Fruit fly (Drosophila melanogaster) whole organism, embryonic: Measurements from ENCODE around the gene TotX.

ENCODE experiments used
- BEAF-32 ChIP-seq: fragments of 200-800 bp; sonication (Bioruptor generic); optimal IDR thresholded peaks from 3 replicates; lab custom pipeline; 2017; ENCODE audit warnings: missing biosample characterization, missing genetic modification characterization, mild to moderate bottlenecking, moderate library complexity, missing genetic modification reagents
- CG10543 ChIP-seq: fragments of 200-800 bp; sonication (Bioruptor generic); optimal IDR thresholded peaks from 3 replicates; lab custom pipeline; 2017; ENCODE audit warnings: missing biosample characterization, mild to moderate bottlenecking, missing genetic modification characterization, moderate library complexity
- CG11085 ChIP-seq: fragments of 200-800 bp; sonication (Bioruptor generic); IDR thresholded peaks from 2 replicates; pipeline ENCODE4 v1.3.6; 2022; ENCODE audit warnings: missing biosample characterization, missing genetic modification characterization
- CG11456 ChIP-seq: fragments of 200-800 bp; sonication (Bioruptor generic); IDR thresholded peaks from 3 replicates; pipeline ENCODE4 v1.3.6; 2022; ENCODE audit warnings: missing biosample characterization, missing genetic modification characterization
- CG13894 ChIP-seq: fragments of 200-800 bp; sonication (Bioruptor generic); optimal IDR thresholded peaks from 3 replicates; lab custom pipeline; 2018; ENCODE audit warnings: missing biosample characterization, mild to moderate bottlenecking, missing genetic modification characterization, moderate library complexity
- CG1529 ChIP-seq: fragments of 200-800 bp; sonication (Bioruptor generic); optimal IDR thresholded peaks from 3 replicates; lab custom pipeline; 2018; ENCODE audit warnings: missing biosample characterization, missing genetic modification characterization
- CG17568 ChIP-seq: fragments of 200-800 bp; sonication (Bioruptor generic); optimal IDR thresholded peaks from 2 replicates; lab custom pipeline; 2018; ENCODE audit warnings: missing biosample characterization, mild to moderate bottlenecking, missing genetic modification characterization, moderate library complexity
- CG1792 ChIP-seq: fragments of 200-800 bp; sonication (Bioruptor generic); optimal IDR thresholded peaks from 2 replicates; lab custom pipeline; 2016; ENCODE audit warnings: missing biosample characterization, missing genetic modification characterization
- CG18599 ChIP-seq: fragments of 200-800 bp; sonication (Bioruptor generic); optimal IDR thresholded peaks from 3 replicates; lab custom pipeline; 2017; ENCODE audit warnings: missing biosample characterization, missing genetic modification characterization, mild to moderate bottlenecking, moderate library complexity, missing genetic modification reagents
- CG2199 ChIP-seq: fragments of 200-800 bp; sonication (Bioruptor generic); IDR thresholded peaks from 3 replicates; pipeline ENCODE4 v1.3.6; 2022; ENCODE audit warnings: missing biosample characterization, missing genetic modification characterization
- CG32532 ChIP-seq: fragments of 200-800 bp; sonication (Bioruptor generic); IDR thresholded peaks from 2 replicates; pipeline ENCODE4 v1.3.6; 2022; ENCODE audit warnings: missing biosample characterization, missing genetic modification characterization
- CG34224 ChIP-seq: fragments of 200-800 bp; sonication (Bioruptor generic); IDR thresholded peaks from 3 replicates; pipeline ENCODE4 v1.3.6; 2022; ENCODE audit warnings: missing biosample characterization, missing genetic modification characterization; ENCODE audit not compliant: partially characterized antibody
- CG34376 ChIP-seq: fragments of 200-800 bp; sonication (Bioruptor generic); optimal IDR thresholded peaks from 2 replicates; lab custom pipeline; 2018; ENCODE audit warnings: missing biosample characterization, mild to moderate bottlenecking, missing genetic modification characterization
- CG42726 ChIP-seq: fragments of 200-800 bp; sonication (Bioruptor generic); IDR thresholded peaks from 2 replicates; pipeline ENCODE4 v1.3.6; 2022; ENCODE audit warnings: missing biosample characterization, missing genetic modification characterization; ENCODE audit not compliant: partially characterized antibody
- CG4617 ChIP-seq: fragments of 200-800 bp; sonication (Bioruptor generic); optimal IDR thresholded peaks from 3 replicates; lab custom pipeline; 2016; ENCODE audit warnings: missing biosample characterization, missing genetic modification characterization, borderline replicate concordance
- CG4730 ChIP-seq: fragments of 200-800 bp; sonication (Bioruptor generic); IDR thresholded peaks from 2 replicates; pipeline ENCODE4 v1.3.6; 2022; ENCODE audit warnings: missing biosample characterization, missing genetic modification characterization
- CG6813 ChIP-seq: fragments of 200-800 bp; sonication (Bioruptor generic); optimal IDR thresholded peaks from 2 replicates; lab custom pipeline; 2017; ENCODE audit warnings: missing biosample characterization, missing genetic modification characterization, mild to moderate bottlenecking, moderate library complexity, missing genetic modification reagents
- CG7928 ChIP-seq: fragments of 200-800 bp; sonication (Bioruptor generic); optimal IDR thresholded peaks from 2 replicates; lab custom pipeline; 2017; ENCODE audit warnings: missing biosample characterization, mild to moderate bottlenecking, missing genetic modification characterization
- CG8290 ChIP-seq, 3 experiments: fragments of 200-800 bp; sonication (Bioruptor generic); optimal IDR thresholded peaks; 2 replicates each; lab custom pipeline; 2016 to 2019; ENCODE audit warnings: missing biosample characterization in 3 of 3, missing genetic modification characterization in 3 of 3, mild to moderate bottlenecking in 2 of 3, moderate library complexity in 1 of 3
- CoRest ChIP-seq: fragments of 200-800 bp; sonication (Bioruptor generic); optimal IDR thresholded peaks from 3 replicates; lab custom pipeline; 2018; ENCODE audit warnings: missing biosample characterization, mild to moderate bottlenecking, missing genetic modification characterization, moderate library complexity
- Fer3 ChIP-seq: fragments of 200-800 bp; sonication (Bioruptor generic); optimal IDR thresholded peaks from 2 replicates; lab custom pipeline; 2018; ENCODE audit warnings: missing biosample characterization, mild to moderate bottlenecking, missing genetic modification characterization, moderate library complexity
- GATAe ChIP-seq: fragments of 200-800 bp; sonication (Bioruptor generic); conservative IDR thresholded peaks from 2 replicates; pipeline ENCODE4 v1.3.6; 2022; ENCODE audit warnings: missing biosample characterization, missing genetic modification characterization
- Gsc ChIP-seq: fragments of 200-800 bp; sonication (Bioruptor generic); IDR thresholded peaks from 2 replicates; pipeline ENCODE4 v1.3.6; 2022; ENCODE audit warnings: missing biosample characterization, missing genetic modification characterization
- Meics ChIP-seq: fragments of 200-800 bp; sonication (Bioruptor generic); optimal IDR thresholded peaks from 2 replicates; lab custom pipeline; 2017; ENCODE audit warnings: missing biosample characterization, mild to moderate bottlenecking, missing genetic modification characterization
- Oli ChIP-seq: fragments of 200-800 bp; sonication (Bioruptor generic); optimal IDR thresholded peaks from 2 replicates; lab custom pipeline; 2018; ENCODE audit warnings: missing biosample characterization, mild to moderate bottlenecking, missing genetic modification characterization, moderate library complexity
- Poxn ChIP-seq: fragments of 200-800 bp; sonication (Bioruptor generic); IDR thresholded peaks from 2 replicates; pipeline ENCODE4 v1.3.6; 2022; ENCODE audit warnings: missing biosample characterization, missing genetic modification characterization
- Ravus ChIP-seq: fragments of 200-800 bp; sonication (Bioruptor generic); IDR thresholded peaks from 2 replicates; pipeline ENCODE4 v1.3.6; 2022; ENCODE audit warnings: missing biosample characterization, missing genetic modification characterization
- Rx ChIP-seq: fragments of 200-800 bp; sonication (Bioruptor generic); IDR thresholded peaks from 2 replicates; pipeline ENCODE4 v1.3.6; 2022; ENCODE audit warnings: missing biosample characterization, missing genetic modification characterization
- Sox100B ChIP-seq: fragments of 200-800 bp; sonication (Bioruptor generic); optimal IDR thresholded peaks from 3 replicates; lab custom pipeline; 2018; ENCODE audit warnings: missing biosample characterization, mild to moderate bottlenecking, missing genetic modification characterization
- ara ChIP-seq: fragments of 200-800 bp; sonication (Bioruptor generic); IDR thresholded peaks from 2 replicates; pipeline ENCODE4 v1.3.6; 2022; ENCODE audit warnings: missing biosample characterization, missing genetic modification characterization
- br ChIP-seq: fragments of >200 bp; optimal IDR thresholded peaks from 2 replicates; lab custom pipeline; 2017
- cas ChIP-seq: fragments of 200-800 bp; sonication (Bioruptor generic); IDR thresholded peaks from 2 replicates; pipeline ENCODE4 v1.3.6; 2022; ENCODE audit warnings: missing biosample characterization, missing genetic modification characterization
- chif ChIP-seq, 2 experiments: fragments of 200-800 bp; sonication (Bioruptor generic); optimal IDR thresholded peaks; 3 replicates each; lab custom pipeline; 2016; ENCODE audit warnings: missing biosample characterization in 2 of 2, missing genetic modification characterization in 2 of 2
- cwo ChIP-seq: fragments of 200-800 bp; sonication (Bioruptor generic); optimal IDR thresholded peaks from 3 replicates; lab custom pipeline; 2017; ENCODE audit warnings: missing biosample characterization, missing genetic modification characterization, mild to moderate bottlenecking, moderate library complexity, missing genetic modification reagents
- exex ChIP-seq: fragments of 200-800 bp; sonication (Bioruptor generic); optimal IDR thresholded peaks from 4 replicates; lab custom pipeline; 2018; ENCODE audit warnings: missing biosample characterization, mild to moderate bottlenecking, missing genetic modification characterization, moderate library complexity
- fd3F ChIP-seq: fragments of 200-800 bp; sonication (Bioruptor generic); optimal IDR thresholded peaks from 2 replicates; lab custom pipeline; 2018; ENCODE audit warnings: missing biosample characterization, mild to moderate bottlenecking, missing genetic modification characterization, moderate library complexity
- gem ChIP-seq: fragments of 200-800 bp; sonication (Bioruptor generic); optimal IDR thresholded peaks from 2 replicates; lab custom pipeline; 2019; ENCODE audit warnings: missing biosample characterization, mild to moderate bottlenecking, missing genetic modification characterization, moderate library complexity
- grn ChIP-seq: fragments of 200-800 bp; sonication (Bioruptor generic); optimal IDR thresholded peaks from 3 replicates; lab custom pipeline; 2017; ENCODE audit warnings: missing biosample characterization, missing genetic modification characterization
- lab ChIP-seq: fragments of 200-800 bp; sonication (Bioruptor generic); optimal IDR thresholded peaks from 3 replicates; lab custom pipeline; 2017; ENCODE audit warnings: missing biosample characterization, missing genetic modification characterization, mild to moderate bottlenecking, moderate library complexity, missing genetic modification reagents
- mirr ChIP-seq: fragments of 200-800 bp; sonication (Bioruptor generic); optimal IDR thresholded peaks from 3 replicates; lab custom pipeline; 2018; ENCODE audit warnings: missing biosample characterization, mild to moderate bottlenecking, missing genetic modification characterization
- ranshi ChIP-seq: fragments of 200-800 bp; sonication (Bioruptor generic); IDR thresholded peaks from 2 replicates; pipeline ENCODE4 v1.3.6; 2022; ENCODE audit warnings: missing biosample characterization, missing genetic modification characterization
- sens ChIP-seq: fragments of 200-800 bp; sonication (Bioruptor generic); peaks from one replicate; lab custom pipeline; 2016; ENCODE audit warnings: missing biosample characterization, missing genetic modification characterization
- stc ChIP-seq: fragments of 200-800 bp; sonication (Bioruptor generic); IDR thresholded peaks from 2 replicates; pipeline ENCODE4 v1.3.6; 2022; ENCODE audit warnings: missing biosample characterization, missing genetic modification characterization
- sug ChIP-seq: fragments of 200-800 bp; optimal IDR thresholded peaks from 2 replicates; lab custom pipeline; 2019; ENCODE audit warnings: missing biosample characterization, mild to moderate bottlenecking, missing genetic modification characterization, moderate library complexity
- tgo ChIP-seq: fragments of 200-800 bp; sonication (Bioruptor generic); IDR thresholded peaks from 3 replicates; pipeline ENCODE4 v1.3.6; 2022; ENCODE audit warnings: missing biosample characterization, missing genetic modification characterization
- toy ChIP-seq: fragments of 200-800 bp; sonication (Bioruptor generic); IDR thresholded peaks from 2 replicates; pipeline ENCODE4 v1.3.6; 2022; ENCODE audit warnings: missing biosample characterization, missing genetic modification characterization

TotX gene

dm6 chr3R:20954531-20954930 is 49.2 kb upstream of the TotX start (continued):
- 0 out of 2 replicates have a peak, but pooled peaks have one; percentile 11 for TF ChIP-seq ranshi (GFP tag; lab: Robert Waterston, UW)
- 0 out of 2 replicates have a peak, but pooled peaks have one; percentile 15 for TF ChIP-seq ara
- no peak for TF ChIP-seq fd3F (GFP tag; lab: Kevin White, UChicago)

dm6 chr3R:20952423-20953013 is 47.2 kb upstream of the TotX start:
- TF ChIP-seq exex (tag; lab: Kevin White, UChicago) (peak; percentile 85), toy (GFP tag; lab: Robert Waterston, UW) (no peak), CG13894 (peak; percentile 89), tgo (GFP tag; lab: Robert Waterston, UW) (no peak), CG7928 (no peak), CG34376 (GFP tag; lab: Kevin White, UChicago) (peak; percentile 54), grn (GFP tag; lab: Kevin White, UChicago) (peak; percentile 79), CG32532 (no peak), CG34224 (GFP tag; lab: Robert Waterston, UW) (no peak), gem (tag; lab: Kevin White, UChicago) (peak; percentile 27), Fer3 (no peak), lab (GFP tag; lab: Kevin White, UChicago) (peak; percentile 12), CG8290 (GFP tag; optimal IDR thresholded peaks at IDR 0.05; lab: Kevin White, UChicago) (no peak), CG8290 (tag; optimal IDR thresholded peaks at IDR 0.05; lab: Kevin White, UChicago) (peak in 1 of 2 experiments; percentile 15), sens (GFP tag; lab: Kevin White, UChicago) (peak; percentile 63), chif (GFP tag; optimal IDR thresholded peaks at IDR 0.05; lab: Kevin White, UChicago) (no peak), Oli (tag; lab: Kevin White, UChicago) (no peak), CG2199 (GFP tag; lab: Robert Waterston, UW) (peak; percentile 85; the same call in 2 of the 3 replicates), CG10543 (GFP tag; lab: Kevin White, UChicago) (peak; percentile 6), mirr (GFP tag; lab: Kevin White, UChicago) (peak; percentile 52), CoRest (tag; lab: Kevin White, UChicago) (no peak), CG6813 (GFP tag; lab: Kevin White, UChicago) (no peak), CG18599 (GFP tag; lab: Kevin White, UChicago) (peak; percentile 8), sug (peak; percentile 65)
- TF ChIP-seq, all 482 proteins: peak for 13

- TF ChIP-seq stc (no peak), exex (tag; lab: Kevin White, UChicago) (peak; percentile 75), CG42726 (GFP tag; lab: Robert Waterston, UW) (0 out of 2 replicates have a peak, but pooled peaks have one; percentile 31), Rx (no peak), cwo (GFP tag; lab: Kevin White, UChicago) (no peak), Sox100B (GFP tag; lab: Kevin White, UChicago) (no peak), Gsc (no peak), cas (GFP tag; lab: Robert Waterston, UW) (no peak), CG17568 (no peak), Meics (no peak), BEAF-32 (GFP tag; lab: Kevin White, UChicago) (no peak), CG1792 (GFP tag; lab: Kevin White, UChicago) (no peak), CG11085 (GFP tag; lab: Robert Waterston, UW) (no peak), CG1529 (no peak), CG4730 (GFP tag; lab: Robert Waterston, UW) (no peak), grn (GFP tag; lab: Kevin White, UChicago) (peak; percentile 93), GATAe (GFP tag; lab: Robert Waterston, UW) (peak; percentile 52), br (lab: Kevin White, UChicago) (no peak), CG4617 (GFP tag; lab: Kevin White, UChicago) (no peak), Ravus (GFP tag; lab: Robert Waterston, UW) (no peak), Poxn (no peak), CG10543 (GFP tag; lab: Kevin White, UChicago) (peak; percentile 22), CG11456 (no peak)
These were observed 46.1 kb upstream of the TotX start for dm6 chr3R:20951353-20951955.
